Worm (Caenorhabditis elegans) whole organism, L4/young adult: ENCODE results near the gene T13C5.3.
A peak's percentile ranks its signal among the peaks of the same experiment; 100 is the strongest.

Source experiments
- W03F9.2 ChIP-seq: fragments of 150-350 bp; optimal IDR thresholded peaks from 2 replicates; lab custom pipeline; 2014; ENCODE audit warnings: missing biosample characterization, missing genetic modification characterization
- dao-5 ChIP-seq: sonication (generic microtip); optimal IDR thresholded peaks from 2 replicates; lab custom pipeline; 2016; ENCODE audit warnings: missing genotype, missing genetic modification characterization, moderate library complexity, missing compliant biosample characterization
- him-1 ChIP-seq: sonication (generic microtip); optimal IDR thresholded peaks from 2 replicates; lab custom pipeline; 2016; ENCODE audit warnings: missing genotype, missing genetic modification reagents, missing genetic modification characterization, missing compliant biosample characterization

The T13C5.3 gene

ce11 chrX:6205325-6205724 lies 27.0 kb downstream of the T13C5.3 start:
- TF ChIP-seq dao-5 (no peak), W03F9.2 (no peak), him-1 (tag; lab: Kevin White, UChicago) (no peak)

- no peak for TF ChIP-seq him-1 (tag; lab: Kevin White, UChicago)
- no peak for TF ChIP-seq dao-5
- TF ChIP-seq W03F9.2 = no peak
These were observed 28.0 kb downstream of the T13C5.3 start, which contains the start of gene mtp-18 for ce11 chrX:6206305-6206704. Gene mtp-18 (minus strand): TSS chrX:6206405.

- TF ChIP-seq W03F9.2 (peak; percentile 57), him-1 (tag; lab: Kevin White, UChicago) (peak; percentile 98), dao-5 (peak; percentile 91)
These were observed 29.4 kb downstream of the T13C5.3 start, which contains the start of gene T13C5.6 for ce11 chrX:6207687-6208088. Gene T13C5.6 (minus strand): TSS chrX:6207687.

- TF ChIP-seq W03F9.2 (no peak), dao-5 (no peak), him-1 (tag; lab: Kevin White, UChicago) (no peak)
These were observed 30.1 kb downstream of the T13C5.3 start, which contains the start of gene C14F11.7 for ce11 chrX:6208463-6208862. Gene C14F11.7 (minus strand): TSS chrX:6208563.

ce11 chrX:6211322-6211820 lies 33.1 kb downstream of the T13C5.3 start:
- TF ChIP-seq W03F9.2 (no peak), dao-5 (no peak), him-1 (tag; lab: Kevin White, UChicago) (no peak)

ce11 chrX:6216551-6216950 lies 38.2 kb downstream of the T13C5.3 start, which contains the start of gene lrch-1:
Gene lrch-1 (minus strand): TSS chrX:6216651.
- TF ChIP-seq dao-5 (no peak), him-1 (tag; lab: Kevin White, UChicago) (no peak), W03F9.2 (no peak)

ce11 chrX:6219892-6220291 lies 41.6 kb downstream of the T13C5.3 start:
- TF ChIP-seq W03F9.2 = no peak
- TF ChIP-seq him-1 (tag; lab: Kevin White, UChicago) = peak; percentile 57
- no peak for TF ChIP-seq dao-5

ce11 chrX:6221097-6221496 lies 42.8 kb downstream of the T13C5.3 start:
- no peak for TF ChIP-seq dao-5
- TF ChIP-seq him-1 (tag; lab: Kevin White, UChicago) = no peak
- no peak for TF ChIP-seq W03F9.2

- TF ChIP-seq W03F9.2 = no peak
- no peak for TF ChIP-seq him-1 (tag; lab: Kevin White, UChicago)
- no peak for TF ChIP-seq dao-5
These were observed 46.5 kb downstream of the T13C5.3 start for ce11 chrX:6224841-6225240.
